Fruit fly (Drosophila melanogaster) whole organism, wandering third instar larva: ENCODE measurements around the gene ash1.

Experiments
- Abd-B ChIP-seq: fragments of >200 bp; optimal IDR thresholded peaks from 2 replicates; lab custom pipeline; 2017; ENCODE audit warnings: missing biosample characterization, missing genetic modification characterization
- CG32264 ChIP-seq: fragments of 200-800 bp; sonication (Bioruptor generic); optimal IDR thresholded peaks from 2 replicates; lab custom pipeline; 2016; ENCODE audit warnings: missing biosample characterization, missing genetic modification characterization
- CG9705 ChIP-seq: fragments of 200-800 bp; sonication (Bioruptor generic); optimal IDR thresholded peaks from 2 replicates; lab custom pipeline; 2018; ENCODE audit warnings: missing biosample characterization, mild to moderate bottlenecking, missing genetic modification characterization
- CrebA ChIP-seq: fragments of 200-800 bp; sonication (Bioruptor generic); optimal IDR thresholded peaks from 2 replicates; lab custom pipeline; 2016; ENCODE audit warnings: missing biosample characterization, mild to moderate bottlenecking, missing genetic modification characterization, borderline replicate concordance
- Dfd ChIP-seq: fragments of >200 bp; optimal IDR thresholded peaks from 2 replicates; lab custom pipeline; 2017; ENCODE audit warnings: missing biosample characterization, missing genetic modification characterization
- Dif ChIP-seq: fragments of 200-275, 200-300 bp; sonication (Bioruptor generic); optimal IDR thresholded peaks from 2 replicates; lab custom pipeline; 2018; ENCODE audit warnings: missing biosample characterization, missing genetic modification characterization; ENCODE audit not compliant: partially characterized antibody
- GATAd ChIP-seq: sonication (Bioruptor generic); optimal IDR thresholded peaks from 2 replicates; lab custom pipeline; 2016; ENCODE audit warnings: missing biosample characterization, missing genetic modification characterization
- HLH106 ChIP-seq: fragments of 200-800 bp; optimal IDR thresholded peaks from 3 replicates; lab custom pipeline; 2019; ENCODE audit warnings: missing biosample characterization, mild to moderate bottlenecking, missing genetic modification characterization, moderate library complexity
- Hnf4 ChIP-seq: fragments of 200-800 bp; sonication (Bioruptor generic); optimal IDR thresholded peaks from 2 replicates; lab custom pipeline; 2016; ENCODE audit warnings: missing biosample characterization, mild to moderate bottlenecking, missing genetic modification characterization
- Hr78 ChIP-seq: fragments of >200 bp; optimal IDR thresholded peaks from 2 replicates; lab custom pipeline; 2017; ENCODE audit warnings: missing biosample characterization, missing genetic modification characterization
- Hr83 ChIP-seq: fragments of 200-300 bp; sonication (Bioruptor generic); optimal IDR thresholded peaks from 2 replicates; lab custom pipeline; 2016; ENCODE audit warnings: missing biosample characterization, mild to moderate bottlenecking, missing genetic modification characterization, moderate library complexity; ENCODE audit not compliant: poor library complexity, severe bottlenecking
- Jra ChIP-seq: sonication (Bioruptor generic); optimal IDR thresholded peaks from 2 replicates; lab custom pipeline; 2016; ENCODE audit warnings: missing biosample characterization, missing genetic modification characterization
- Mio ChIP-seq: sonication (Bioruptor generic); optimal IDR thresholded peaks from 2 replicates; lab custom pipeline; 2016; ENCODE audit warnings: missing biosample characterization, missing genetic modification characterization
- Myc ChIP-seq: fragments of >200 bp; optimal IDR thresholded peaks from 2 replicates; lab custom pipeline; 2017
- N ChIP-seq: fragments of >200 bp; optimal IDR thresholded peaks from 2 replicates; lab custom pipeline; 2018; ENCODE audit warnings: missing biosample characterization, missing external identifiers, missing genetic modification characterization
- OdsH ChIP-seq: fragments of 200-800 bp; sonication (Bioruptor generic); optimal IDR thresholded peaks from 2 replicates; lab custom pipeline; 2016; ENCODE audit warnings: missing biosample characterization, mild to moderate bottlenecking, missing genetic modification characterization
- Rel ChIP-seq, 2 experiments: fragments of 200-800 bp; sonication (Bioruptor generic) in 1 of 2; optimal IDR thresholded peaks; 2 replicates in 1 of 2; 3 replicates in 1 of 2; lab custom pipeline; 2016 to 2019; ENCODE audit warnings: mild to moderate bottlenecking in 2 of 2, missing biosample characterization in 2 of 2, missing genetic modification characterization in 2 of 2, moderate library complexity in 1 of 2
- Sp1 ChIP-seq: fragments of 200-800 bp; sonication (Bioruptor generic); optimal IDR thresholded peaks from 3 replicates; lab custom pipeline; 2019; ENCODE audit warnings: missing biosample characterization, mild to moderate bottlenecking, missing genetic modification characterization, moderate library complexity
- Vsx2 ChIP-seq: fragments of 200-300, 225-300 bp; sonication (Bioruptor generic); optimal IDR thresholded peaks from 2 replicates; lab custom pipeline; 2018; ENCODE audit warnings: missing biosample characterization, missing genetic modification characterization; ENCODE audit not compliant: partially characterized antibody
- br ChIP-seq: fragments of 200-800 bp; sonication (Bioruptor generic); optimal IDR thresholded peaks from 2 replicates; lab custom pipeline; 2016; ENCODE audit warnings: missing biosample characterization, missing genetic modification characterization
- brk ChIP-seq: fragments of 200-800 bp; sonication (Bioruptor generic); optimal IDR thresholded peaks from 2 replicates; lab custom pipeline; 2016; ENCODE audit warnings: missing biosample characterization, mild to moderate bottlenecking, missing genetic modification characterization
- dl ChIP-seq, 2 experiments: fragments of 175-275, 200-275 bp in 1 of 2; fragments of 200-275 bp in 1 of 2; sonication (Bioruptor generic); optimal IDR thresholded peaks; lab custom pipeline; 2018; ENCODE audit warnings: mild to moderate bottlenecking in 2 of 2, missing biosample characterization in 2 of 2, missing genetic modification characterization in 2 of 2, moderate library complexity in 2 of 2; ENCODE audit not compliant: partially characterized antibody in 2 of 2, insufficient read depth in 1 of 2
- dmrt93B ChIP-seq: fragments of 200-800 bp; sonication (Bioruptor generic); optimal IDR thresholded peaks from 2 replicates; lab custom pipeline; 2018; ENCODE audit warnings: missing biosample characterization, mild to moderate bottlenecking, missing genetic modification characterization
- dsf ChIP-seq: sonication (Bioruptor generic); optimal IDR thresholded peaks from 2 replicates; lab custom pipeline; 2016; ENCODE audit warnings: missing biosample characterization, missing genetic modification characterization, borderline replicate concordance
- ey ChIP-seq: fragments of 200-800 bp; sonication (Bioruptor generic); optimal IDR thresholded peaks from 2 replicates; lab custom pipeline; 2016; ENCODE audit warnings: missing biosample characterization, missing genetic modification characterization
- foxo ChIP-seq, 2 experiments: fragments of 200-800 bp; sonication (Bioruptor generic); optimal IDR thresholded peaks; 2 replicates in 1 of 2; 3 replicates in 1 of 2; lab custom pipeline; 2016 to 2017; ENCODE audit warnings: missing biosample characterization in 2 of 2, missing genetic modification characterization in 2 of 2
- fru ChIP-seq: fragments of 200-800 bp; sonication (Bioruptor generic); optimal IDR thresholded peaks from 3 replicates; lab custom pipeline; 2016; ENCODE audit warnings: missing biosample characterization, mild to moderate bottlenecking, missing genetic modification characterization
- h ChIP-seq: fragments of 200-800 bp; sonication (Bioruptor generic); optimal IDR thresholded peaks from 3 replicates; lab custom pipeline; 2016; ENCODE audit warnings: missing biosample characterization, mild to moderate bottlenecking, missing genetic modification characterization
- jim ChIP-seq: fragments of 175-275, 200-325 bp; sonication (Bioruptor generic); optimal IDR thresholded peaks from 2 replicates; lab custom pipeline; 2016; ENCODE audit warnings: missing biosample characterization, mild to moderate bottlenecking, missing genetic modification characterization
- lola ChIP-seq: fragments of >200 bp; optimal IDR thresholded peaks from 2 replicates; lab custom pipeline; 2017; ENCODE audit warnings: missing biosample characterization, missing genetic modification characterization
- pan ChIP-seq: fragments of >200 bp; optimal IDR thresholded peaks from 2 replicates; lab custom pipeline; 2017
- psq ChIP-seq: fragments of 200-800 bp; sonication (Bioruptor generic); optimal IDR thresholded peaks from 3 replicates; lab custom pipeline; 2017; ENCODE audit warnings: missing biosample characterization, mild to moderate bottlenecking, missing genetic modification characterization, moderate library complexity
- rgr ChIP-seq: fragments of 200-800 bp; sonication (Bioruptor generic); optimal IDR thresholded peaks from 3 replicates; lab custom pipeline; 2016; ENCODE audit warnings: missing biosample characterization, mild to moderate bottlenecking, missing genetic modification characterization
- sage ChIP-seq: fragments of 200-800 bp; sonication (Bioruptor generic); optimal IDR thresholded peaks from 2 replicates; lab custom pipeline; 2016; ENCODE audit warnings: missing biosample characterization, mild to moderate bottlenecking, missing genetic modification characterization
- sv ChIP-seq: fragments of 200-800 bp; sonication (Bioruptor generic); optimal IDR thresholded peaks from 3 replicates; lab custom pipeline; 2016; ENCODE audit warnings: missing biosample characterization, missing genetic modification characterization
- tai ChIP-seq: sonication (Bioruptor generic); optimal IDR thresholded peaks from 2 replicates; lab custom pipeline; 2016; ENCODE audit warnings: missing biosample characterization, missing genetic modification characterization
- usp ChIP-seq: fragments of >200 bp; optimal IDR thresholded peaks from 2 replicates; lab custom pipeline; 2017; ENCODE audit warnings: missing biosample characterization, missing genetic modification characterization
- woc ChIP-seq: sonication (Bioruptor generic); optimal IDR thresholded peaks from 2 replicates; lab custom pipeline; 2016; ENCODE audit warnings: missing biosample characterization, mild to moderate bottlenecking, missing genetic modification characterization

The ash1 gene

dm6 chr3L:19630701-19631100 lies 32.1 kb upstream of the ash1 start:
- TF ChIP-seq usp (GFP tag; lab: Kevin White, UChicago) (no peak), Myc (lab: Kevin White, UChicago) (no peak), dsf (GFP tag; lab: Kevin White, UChicago) (no peak), dl (GFP tag; optimal IDR thresholded peaks at IDR 0.05; lab: Kevin White, UChicago; ENCODE audit: insufficient read depth in 1 of 2, partially characterized antibody in 2 of 2) (no peak), pan (lab: Kevin White, UChicago) (no peak), Hnf4 (no peak), HLH106 (tag; lab: Kevin White, UChicago) (no peak), br (GFP tag; lab: Kevin White, UChicago) (peak; percentile 60), psq (peak; percentile 41), Rel (GFP tag; optimal IDR thresholded peaks at IDR 0.05; lab: Kevin White, UChicago) (no peak), Rel (tag; optimal IDR thresholded peaks at IDR 0.05; lab: Kevin White, UChicago) (peak; percentile 51), N (GFP tag; lab: Kevin White, UChicago) (no peak), CG9705 (GFP tag; lab: Kevin White, UChicago) (peak; percentile 36), ey (GFP tag; lab: Kevin White, UChicago) (peak; percentile 31), Jra (GFP tag; lab: Kevin White, UChicago) (peak; percentile 64), CG32264 (GFP tag; lab: Kevin White, UChicago) (peak; percentile 42), Hr83 (GFP tag; lab: Kevin White, UChicago) (peak; percentile 89), OdsH (GFP tag; lab: Kevin White, UChicago) (peak; percentile 47), woc (no peak), Abd-B (no peak), dmrt93B (GFP tag; lab: Kevin White, UChicago) (no peak), CrebA (GFP tag; lab: Kevin White, UChicago) (no peak), Dif (GFP tag; lab: Kevin White, UChicago) (no peak), sv (no peak), Mio (GFP tag; lab: Kevin White, UChicago) (no peak), brk (GFP tag; lab: Kevin White, UChicago) (no peak), tai (GFP tag; lab: Kevin White, UChicago) (no peak), jim (GFP tag; lab: Kevin White, UChicago) (no peak), Sp1 (GFP tag; lab: Kevin White, UChicago) (no peak), h (GFP tag; lab: Kevin White, UChicago) (peak; percentile 81), fru (GFP tag; lab: Kevin White, UChicago) (peak; percentile 45), foxo (GFP tag; optimal IDR thresholded peaks at IDR 0.05; lab: Kevin White, UChicago) (peak in 1 of 2 experiments; percentile 48), Vsx2 (no peak), rgr (peak; percentile 55), sage (GFP tag; lab: Kevin White, UChicago) (peak; percentile 23), lola (GFP tag; lab: Kevin White, UChicago) (no peak), Dfd (GFP tag; lab: Kevin White, UChicago) (no peak), GATAd (GFP tag; lab: Kevin White, UChicago) (no peak), Hr78 (GFP tag; lab: Kevin White, UChicago) (no peak)

- TF ChIP-seq Myc (lab: Kevin White, UChicago) (peak; percentile 67), Hnf4 (no peak), Dif (GFP tag; lab: Kevin White, UChicago) (no peak), fru (GFP tag; lab: Kevin White, UChicago) (peak; percentile 63), OdsH (GFP tag; lab: Kevin White, UChicago) (peak; percentile 37), ey (GFP tag; lab: Kevin White, UChicago) (peak; percentile 29), sv (peak; percentile 54), dmrt93B (GFP tag; lab: Kevin White, UChicago) (no peak)
Measured at dm6 chr3L:19618072-19618958, 19.8 kb upstream of the ash1 start, which contains the start of gene asf1. asf1 (plus strand) TSS chr3L:19618894.
